Worm (Caenorhabditis elegans) whole organism, L2 larva: Measurements from ENCODE around the gene F07C6.2.

ENCODE experiments used
- alr-1 ChIP-seq: fragments of 150-350 bp; optimal IDR thresholded peaks from 2 replicates; lab custom pipeline; 2014; ENCODE audit warnings: missing biosample characterization, missing genetic modification characterization
- ama-1 ChIP-seq: fragments of 150-350 bp; optimal IDR thresholded peaks from 2 replicates; lab custom pipeline; 2018; ENCODE audit warnings: inconsistent platforms
- egl-27 ChIP-seq: sonication (generic microtip); optimal IDR thresholded peaks from 3 replicates; lab custom pipeline; 2017; ENCODE audit warnings: missing biosample characterization, missing genetic modification reagents, missing genetic modification characterization
- fos-1 ChIP-seq: fragments of 150-350 bp; optimal IDR thresholded peaks from 2 replicates; lab custom pipeline; 2014; ENCODE audit warnings: missing biosample characterization, missing genetic modification characterization
- mdl-1 ChIP-seq, 2 experiments: fragments of 150-350 bp in 1 of 2; sonication (generic microtip) in 1 of 2; optimal IDR thresholded peaks; 2 replicates each; lab custom pipeline; 2017; ENCODE audit warnings: missing biosample characterization in 2 of 2, missing genetic modification characterization in 2 of 2

DNA sequence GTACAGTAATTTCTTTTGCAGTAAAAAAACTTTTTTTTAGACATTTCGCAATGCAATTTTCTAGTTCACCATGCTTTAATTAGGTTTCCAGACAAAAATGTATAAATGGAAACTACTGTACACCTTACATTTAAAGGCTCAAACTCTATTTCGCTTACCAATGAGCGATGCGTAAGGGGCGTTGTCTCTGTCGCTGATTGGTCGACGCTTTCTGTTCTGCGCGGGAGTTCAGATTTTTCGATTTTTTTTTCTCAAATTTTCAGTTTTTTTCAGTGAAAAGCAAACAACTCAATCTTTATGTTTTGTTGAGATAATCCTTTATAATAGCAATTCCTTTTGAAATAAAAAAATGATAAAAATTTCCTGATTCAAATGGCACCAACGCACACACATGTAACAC lies 36.8 kb upstream of the F07C6.2 start:
- TF ChIP-seq mdl-1 (tag; optimal IDR thresholded peaks at IDR 0.05; lab: Kevin White, UChicago): no peak
- no peak for TF ChIP-seq alr-1 (tag; lab: Kevin White, UChicago)
- TF ChIP-seq egl-27: no peak
- TF ChIP-seq fos-1 (tag; lab: Kevin White, UChicago): no peak
- TF ChIP-seq ama-1 (lab: Kevin White, UChicago): no peak
